Fruit fly (Drosophila melanogaster) whole organism, embryonic: ENCODE results near the gene mmy.
A peak's percentile ranks its signal among the peaks of the same experiment; 100 is the strongest.

Source experiments
- Bteb2 ChIP-seq: fragments of 200-800 bp; sonication (Bioruptor generic); optimal IDR thresholded peaks from 2 replicates; lab custom pipeline; 2016; ENCODE audit warnings: missing biosample characterization, missing genetic modification characterization
- CG12104 ChIP-seq: fragments of 200-800 bp; sonication (Bioruptor generic); optimal IDR thresholded peaks from 3 replicates; lab custom pipeline; 2016; ENCODE audit warnings: missing biosample characterization, missing genetic modification characterization
- CG13624 ChIP-seq: fragments of 200-800 bp; sonication (Bioruptor generic); optimal IDR thresholded peaks from 2 replicates; lab custom pipeline; 2016; ENCODE audit warnings: missing biosample characterization, missing genetic modification characterization
- CG16779 ChIP-seq: fragments of 200-800 bp; sonication (Bioruptor generic); IDR thresholded peaks from 2 replicates; pipeline ENCODE4 v1.3.6; 2022; ENCODE audit warnings: missing biosample characterization, missing genetic modification characterization
- CG16815 ChIP-seq: fragments of 200-800 bp; sonication (Bioruptor generic); optimal IDR thresholded peaks from 3 replicates; lab custom pipeline; 2017; ENCODE audit warnings: missing biosample characterization, mild to moderate bottlenecking, missing genetic modification characterization
- CG17361 ChIP-seq: fragments of 200-800 bp; sonication (Bioruptor generic); IDR thresholded peaks from 3 replicates; pipeline ENCODE4 v1.3.6; 2022; ENCODE audit warnings: missing biosample characterization, missing genetic modification characterization
- CG17802 ChIP-seq: fragments of 200-800 bp; sonication (Bioruptor generic); optimal IDR thresholded peaks from 2 replicates; lab custom pipeline; 2018; ENCODE audit warnings: missing biosample characterization, mild to moderate bottlenecking, missing genetic modification characterization, moderate library complexity
- CG18619 ChIP-seq: fragments of 200-800 bp; sonication (Bioruptor generic); optimal IDR thresholded peaks from 3 replicates; lab custom pipeline; 2017; ENCODE audit warnings: missing biosample characterization, mild to moderate bottlenecking, missing genetic modification characterization
- CG18764 ChIP-seq: fragments of 200-800 bp; sonication (Bioruptor generic); optimal IDR thresholded peaks from 3 replicates; lab custom pipeline; 2016; ENCODE audit warnings: missing biosample characterization, missing genetic modification characterization
- CG2712 ChIP-seq: fragments of 200-800 bp; optimal IDR thresholded peaks from 3 replicates; lab custom pipeline; 2019; ENCODE audit warnings: missing biosample characterization, mild to moderate bottlenecking, missing genetic modification characterization, moderate library complexity
- CG33557 ChIP-seq: fragments of 200-800 bp; sonication (Bioruptor generic); optimal IDR thresholded peaks from 2 replicates; lab custom pipeline; 2019; ENCODE audit warnings: missing biosample characterization, mild to moderate bottlenecking, missing genetic modification characterization, moderate library complexity
- CG3995 ChIP-seq: fragments of 200-800 bp; sonication (Bioruptor generic); optimal IDR thresholded peaks from 3 replicates; lab custom pipeline; 2016; ENCODE audit warnings: missing biosample characterization, missing genetic modification characterization
- CG6175 ChIP-seq: fragments of 200-800 bp; sonication (Bioruptor generic); IDR thresholded peaks from 3 replicates; pipeline ENCODE4 v1.3.6; 2022; ENCODE audit warnings: missing biosample characterization, missing genetic modification characterization
- CG6854 ChIP-seq: fragments of 200-800 bp; sonication (Bioruptor generic); optimal IDR thresholded peaks from 3 replicates; lab custom pipeline; 2017; ENCODE audit warnings: missing biosample characterization, mild to moderate bottlenecking, missing genetic modification characterization
- CG7271 ChIP-seq: fragments of 200-800 bp; sonication (Bioruptor generic); optimal IDR thresholded peaks from 2 replicates; lab custom pipeline; 2018; ENCODE audit warnings: missing biosample characterization, mild to moderate bottlenecking, missing genetic modification characterization, moderate library complexity
- CG8089 ChIP-seq: fragments of 200-800 bp; sonication (Bioruptor generic); optimal IDR thresholded peaks from 3 replicates; lab custom pipeline; 2016; ENCODE audit warnings: missing biosample characterization, missing genetic modification characterization
- CG8478 ChIP-seq: fragments of >200 bp; optimal IDR thresholded peaks from 2 replicates; lab custom pipeline; 2018
- CG8765 ChIP-seq: fragments of 200-800 bp; sonication (Bioruptor generic); IDR thresholded peaks from 2 replicates; pipeline ENCODE4 v1.3.6; 2022; ENCODE audit warnings: missing biosample characterization, missing genetic modification characterization
- CG9876 ChIP-seq: fragments of 200-800 bp; sonication (Bioruptor generic); optimal IDR thresholded peaks from 2 replicates; lab custom pipeline; 2016; ENCODE audit warnings: missing biosample characterization, missing genetic modification characterization
- CG9932 ChIP-seq: fragments of 200-800 bp; sonication (Bioruptor generic); IDR thresholded peaks from 2 replicates; pipeline ENCODE4 v1.3.6; 2022; ENCODE audit warnings: missing biosample characterization, missing genetic modification characterization
- Dad ChIP-seq: fragments of 200-800 bp; sonication (Bioruptor generic); optimal IDR thresholded peaks from 3 replicates; lab custom pipeline; 2016; ENCODE audit warnings: missing biosample characterization, missing genetic modification characterization
- E2f1 ChIP-seq: fragments of 200-800 bp; sonication (Bioruptor generic); IDR thresholded peaks from 2 replicates; pipeline ENCODE4 v1.3.6; 2022; ENCODE audit warnings: missing biosample characterization, missing genetic modification characterization
- Eip74EF ChIP-seq, 2 experiments: fragments of 200-800 bp in 1 of 2; fragments of >200 bp in 1 of 2; sonication (Bioruptor generic) in 1 of 2; optimal IDR thresholded peaks; 2 replicates each; lab custom pipeline; 2017 to 2019; ENCODE audit warnings: missing biosample characterization in 2 of 2, missing genetic modification characterization in 2 of 2, mild to moderate bottlenecking in 1 of 2, moderate library complexity in 1 of 2
- Elba2 ChIP-seq: fragments of 200-800 bp; sonication (Bioruptor generic); optimal IDR thresholded peaks from 3 replicates; lab custom pipeline; 2016; ENCODE audit warnings: missing biosample characterization, missing genetic modification characterization
- GATAe ChIP-seq: fragments of 200-800 bp; sonication (Bioruptor generic); conservative IDR thresholded peaks from 2 replicates; pipeline ENCODE4 v1.3.6; 2022; ENCODE audit warnings: missing biosample characterization, missing genetic modification characterization
- Gug ChIP-seq: fragments of 200-800 bp; sonication (Bioruptor generic); IDR thresholded peaks from 4 replicates; pipeline ENCODE4 v1.3.6; 2022; ENCODE audit warnings: missing biosample characterization, missing genetic modification characterization
- HHEX ChIP-seq: fragments of 200-800 bp; sonication (Bioruptor generic); optimal IDR thresholded peaks from 3 replicates; lab custom pipeline; 2017; ENCODE audit warnings: missing biosample characterization, mild to moderate bottlenecking, missing genetic modification characterization, missing genetic modification reagents
- HLH3B ChIP-seq: fragments of 200-800 bp; sonication (Bioruptor generic); IDR thresholded peaks from 2 replicates; pipeline ENCODE4 v1.3.6; 2022; ENCODE audit warnings: missing biosample characterization, missing genetic modification characterization
- HmgZ ChIP-seq: fragments of 200-800 bp; sonication (Bioruptor generic); optimal IDR thresholded peaks from 2 replicates; lab custom pipeline; 2018; ENCODE audit warnings: missing biosample characterization, mild to moderate bottlenecking, missing genetic modification characterization
- MBD-R2 ChIP-seq: fragments of 200-800 bp; sonication (Bioruptor generic); IDR thresholded peaks from 2 replicates; pipeline ENCODE4 v1.3.6; 2022; ENCODE audit warnings: missing biosample characterization, missing genetic modification characterization
- Ptx1 ChIP-seq: fragments of 200-800 bp; sonication (Bioruptor generic); IDR thresholded peaks from 2 replicates; pipeline ENCODE4 v1.3.6; 2022; ENCODE audit warnings: missing biosample characterization, missing genetic modification characterization
- Sin3A ChIP-seq: fragments of >200 bp; optimal IDR thresholded peaks from 2 replicates; lab custom pipeline; 2018
- al ChIP-seq: fragments of 200-800 bp; sonication (Bioruptor generic); IDR thresholded peaks from 2 replicates; pipeline ENCODE4 v1.3.6; 2022; ENCODE audit warnings: missing biosample characterization, missing genetic modification characterization
- ap ChIP-seq: fragments of 200-800 bp; sonication (Bioruptor generic); IDR thresholded peaks from 2 replicates; pipeline ENCODE4 v1.3.6; 2022; ENCODE audit warnings: missing biosample characterization, missing genetic modification characterization
- dm ChIP-seq: fragments of 200-800 bp; sonication (Bioruptor generic); optimal IDR thresholded peaks from 3 replicates; lab custom pipeline; 2016; ENCODE audit warnings: missing biosample characterization, missing genetic modification characterization
- ewg ChIP-seq: fragments of 200-800 bp; sonication (Bioruptor generic); optimal IDR thresholded peaks from 3 replicates; lab custom pipeline; 2017; ENCODE audit warnings: mild to moderate bottlenecking, missing biosample characterization, missing genetic modification reagents, missing genetic modification characterization
- eyg ChIP-seq: fragments of 200-800 bp; sonication (Bioruptor generic); optimal IDR thresholded peaks from 3 replicates; lab custom pipeline; 2016; ENCODE audit warnings: missing biosample characterization, missing genetic modification characterization
- fd64A ChIP-seq: fragments of 200-800 bp; sonication (Bioruptor generic); optimal IDR thresholded peaks from 3 replicates; lab custom pipeline; 2018; ENCODE audit warnings: missing biosample characterization, mild to moderate bottlenecking, missing genetic modification characterization
- gce ChIP-seq: fragments of 200-800 bp; sonication (Bioruptor generic); IDR thresholded peaks from 3 replicates; pipeline ENCODE4 v1.3.6; 2022; ENCODE audit warnings: missing biosample characterization, missing genetic modification characterization
- gro ChIP-seq: fragments of 200-800 bp; sonication (Bioruptor generic); optimal IDR thresholded peaks from 2 replicates; lab custom pipeline; 2016; ENCODE audit warnings: missing biosample characterization, missing genetic modification characterization
- hb ChIP-seq: fragments of 200-800 bp; sonication (Bioruptor generic); IDR thresholded peaks from 3 replicates; pipeline ENCODE4 v1.3.6; 2022; ENCODE audit warnings: missing biosample characterization, missing genetic modification characterization; ENCODE audit not compliant: partially characterized antibody
- lbe ChIP-seq: fragments of 200-800 bp; sonication (Bioruptor generic); optimal IDR thresholded peaks from 2 replicates; lab custom pipeline; 2016; ENCODE audit warnings: missing biosample characterization, mild to moderate bottlenecking, missing genetic modification characterization
- maf-S ChIP-seq: fragments of 200-800 bp; sonication (Bioruptor generic); optimal IDR thresholded peaks from 2 replicates; lab custom pipeline; 2016; ENCODE audit warnings: missing biosample characterization, missing genetic modification characterization
- pfk ChIP-seq: fragments of 200-800 bp; sonication (Bioruptor generic); optimal IDR thresholded peaks from 2 replicates; lab custom pipeline; 2018; ENCODE audit warnings: missing biosample characterization, mild to moderate bottlenecking, missing genetic modification characterization, moderate library complexity
- phol ChIP-seq: fragments of 200-800 bp; sonication (Bioruptor generic); optimal IDR thresholded peaks from 3 replicates; lab custom pipeline; 2018; ENCODE audit warnings: missing biosample characterization, mild to moderate bottlenecking, missing genetic modification characterization, moderate library complexity
- repo ChIP-seq: fragments of 200-800 bp; sonication (Bioruptor generic); optimal IDR thresholded peaks from 2 replicates; lab custom pipeline; 2016; ENCODE audit warnings: missing biosample characterization, missing genetic modification characterization
- so ChIP-seq: fragments of 200-800 bp; sonication (Bioruptor generic); IDR thresholded peaks from 3 replicates; pipeline ENCODE4 v1.3.6; 2022; ENCODE audit warnings: missing biosample characterization, missing genetic modification characterization
- vnd ChIP-seq: fragments of 200-800 bp; sonication (Bioruptor generic); IDR thresholded peaks from 3 replicates; pipeline ENCODE4 v1.3.6; 2022; ENCODE audit warnings: missing biosample characterization, missing genetic modification characterization; ENCODE audit not compliant: partially characterized antibody
- wor ChIP-seq: fragments of 200-800 bp; sonication (Bioruptor generic); IDR thresholded peaks from 2 replicates; pipeline ENCODE4 v1.3.6; 2022; ENCODE audit warnings: missing biosample characterization, missing genetic modification characterization

mmy gene

DNA sequence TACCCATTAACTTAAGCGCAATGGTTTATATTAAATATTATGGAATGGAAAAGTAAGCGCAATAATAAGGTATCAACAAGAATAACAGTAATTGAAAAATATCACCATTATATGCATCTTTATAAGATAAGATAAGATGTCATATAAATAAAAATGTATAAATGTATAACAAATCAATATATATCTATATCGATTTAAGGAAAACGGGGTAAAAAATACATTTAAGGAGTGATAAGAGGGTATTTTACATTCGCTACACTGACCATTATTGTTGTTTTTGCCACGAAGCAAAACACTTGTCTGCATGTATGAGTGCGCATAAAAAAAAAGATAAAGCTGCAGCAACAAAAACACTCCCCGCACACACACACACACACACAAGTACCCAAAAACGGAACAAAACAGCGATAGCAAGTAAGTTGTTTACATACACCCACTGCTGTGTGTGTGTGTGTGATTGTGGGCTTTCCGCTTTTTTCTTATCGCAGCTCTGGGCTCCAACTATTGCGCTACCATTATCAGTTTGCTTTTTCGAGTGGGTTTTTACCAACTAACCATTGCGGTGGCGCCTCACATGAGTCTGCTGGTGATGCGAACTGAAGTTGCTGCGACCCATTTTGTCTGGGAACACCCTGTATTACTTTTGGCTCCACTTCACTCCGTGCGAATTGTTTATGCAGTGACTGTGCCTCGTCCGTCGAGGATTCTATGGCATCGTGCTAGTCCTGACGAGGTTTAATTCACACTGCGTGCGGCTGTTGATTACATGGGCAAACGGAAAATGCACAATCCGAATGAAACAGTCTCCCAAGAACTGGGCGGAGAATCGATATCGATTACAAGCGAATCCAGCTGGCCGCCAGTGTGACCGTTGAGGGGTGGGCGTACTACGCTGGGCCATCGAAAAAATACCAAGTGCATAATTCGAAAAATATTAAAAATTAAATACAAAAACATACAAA, at the start of gene mmy (continued):
- TF ChIP-seq Bteb2: no peak
- no peak for TF ChIP-seq CG16779
- peak; percentile 34 for TF ChIP-seq dm (GFP tag; lab: Kevin White, UChicago)
- peak; percentile 92 for TF ChIP-seq CG6175 (GFP tag; lab: Robert Waterston, UW)
- 0 out of 4 replicates have a peak, but pooled peaks have one; percentile 8 for TF ChIP-seq Gug (GFP tag; lab: Robert Waterston, UW)
- TF ChIP-seq CG9876 (GFP tag; lab: Kevin White, UChicago): no peak
- no peak for TF ChIP-seq CG33557
- TF ChIP-seq E2f1 (GFP tag; lab: Robert Waterston, UW): no peak; the same call in 1 of the 2 replicates
- TF ChIP-seq HHEX (GFP tag; lab: Kevin White, UChicago): peak; percentile 8
- peak; percentile 74 for TF ChIP-seq CG2712 (tag; lab: Kevin White, UChicago)
- TF ChIP-seq Sin3A (lab: Kevin White, UChicago): peak; percentile 40
- peak; percentile 50 for TF ChIP-seq CG12104 (GFP tag; lab: Kevin White, UChicago)
- TF ChIP-seq GATAe: peak; percentile 91
- peak; percentile 13 for TF ChIP-seq maf-S (GFP tag; lab: Kevin White, UChicago)
- peak; percentile 68 for TF ChIP-seq CG13624 (GFP tag; lab: Kevin White, UChicago)
- no peak for TF ChIP-seq gce (GFP tag; lab: Robert Waterston, UW)
- peak; percentile 62 for TF ChIP-seq Ptx1 (GFP tag; lab: Robert Waterston, UW)
- peak; percentile 28 for TF ChIP-seq eyg (GFP tag; lab: Kevin White, UChicago)
- TF ChIP-seq CG8765 (GFP tag; lab: Robert Waterston, UW): no peak; the same call in 1 of the 2 replicates
- TF ChIP-seq Elba2 (GFP tag; lab: Kevin White, UChicago): peak; percentile 32
- TF ChIP-seq Dad (GFP tag; lab: Kevin White, UChicago): peak; percentile 59
- no peak for TF ChIP-seq ap
- peak; percentile 56 for TF ChIP-seq CG17361 (GFP tag; lab: Robert Waterston, UW)
- no peak for TF ChIP-seq pfk (GFP tag; lab: Kevin White, UChicago)
- TF ChIP-seq repo (GFP tag; lab: Kevin White, UChicago): peak; percentile 20
- TF ChIP-seq HmgZ (tag; lab: Kevin White, UChicago): peak; percentile 12
- no peak for TF ChIP-seq CG18619
- TF ChIP-seq so (GFP tag; lab: Robert Waterston, UW): peak; percentile 50; the same call in 2 of the 3 replicates
- peak; percentile 64 for TF ChIP-seq gro (GFP tag; lab: Kevin White, UChicago)
- TF ChIP-seq CG7271 (tag; lab: Kevin White, UChicago): peak; percentile 32
- 0 out of 3 replicates have a peak, but pooled peaks have one; percentile 49 for TF ChIP-seq vnd (GFP tag; lab: Robert Waterston, UW)
- TF ChIP-seq MBD-R2 (GFP tag; lab: Robert Waterston, UW): peak; percentile 62
- TF ChIP-seq lbe (GFP tag; lab: Kevin White, UChicago): peak; percentile 57
- peak; percentile 21 for TF ChIP-seq ewg (GFP tag; lab: Kevin White, UChicago)
- TF ChIP-seq CG17802 (tag; lab: Kevin White, UChicago): no peak
- 0 out of 2 replicates have a peak, but pooled peaks have one; percentile 21 for TF ChIP-seq wor
- TF ChIP-seq CG8478 (lab: Kevin White, UChicago): no peak
- peak; percentile 5; the same call in 1 of the 2 replicates for TF ChIP-seq CG9932 (GFP tag; lab: Robert Waterston, UW)
- TF ChIP-seq CG16815: no peak
- no peak for TF ChIP-seq CG3995 (GFP tag; lab: Kevin White, UChicago)
- TF ChIP-seq CG8089 (GFP tag; lab: Kevin White, UChicago): peak; percentile 4
- TF ChIP-seq hb: no peak
- peak; percentile 51 for TF ChIP-seq fd64A (GFP tag; lab: Kevin White, UChicago)
- peak; percentile 34; the same call in 1 of the 2 replicates for TF ChIP-seq HLH3B (GFP tag; lab: Robert Waterston, UW)
- TF ChIP-seq CG6854 (GFP tag; lab: Kevin White, UChicago): peak; percentile 24
- peak in 1 of 2 experiments; percentile 12 for TF ChIP-seq Eip74EF (GFP tag; optimal IDR thresholded peaks at IDR 0.05; lab: Kevin White, UChicago)
- peak; percentile 64 for TF ChIP-seq phol
- TF ChIP-seq CG18764 (GFP tag; lab: Kevin White, UChicago): no peak
- TF ChIP-seq al: no peak; the same call in 1 of the 2 replicates
